Worm (Caenorhabditis elegans) whole organism, L3 larva: ENCODE data around the gene ceh-33.

ENCODE experiments used
- aly-2 ChIP-seq: fragments of 150-350 bp; optimal IDR thresholded peaks from 2 replicates; lab custom pipeline; 2014; ENCODE audit warnings: missing biosample characterization, missing genetic modification characterization
- ama-1 ChIP-seq: fragments of 150-350 bp; optimal IDR thresholded peaks from 2 replicates; lab custom pipeline; 2018
- ceh-28 ChIP-seq: fragments of 150-350 bp; optimal IDR thresholded peaks from 2 replicates; lab custom pipeline; 2014; ENCODE audit warnings: missing biosample characterization, missing genetic modification reagents, missing genetic modification characterization
- ceh-82 ChIP-seq: fragments of 150-350 bp; optimal IDR thresholded peaks from 2 replicates; lab custom pipeline; 2014; ENCODE audit warnings: missing biosample characterization, missing genetic modification characterization
- ceh-9 ChIP-seq: sonication (generic microtip); optimal IDR thresholded peaks from 2 replicates; lab custom pipeline; 2018; ENCODE audit warnings: missing biosample characterization, missing genetic modification characterization
- daf-12 ChIP-seq: fragments of 150-350 bp; optimal IDR thresholded peaks from 2 replicates; lab custom pipeline; 2014; ENCODE audit warnings: missing biosample characterization, missing genetic modification reagents, missing genetic modification characterization
- egl-27 ChIP-seq: sonication (generic microtip); optimal IDR thresholded peaks from 4 replicates; lab custom pipeline; 2017; ENCODE audit warnings: missing biosample characterization, missing genetic modification reagents, missing genetic modification characterization
- elt-1 ChIP-seq: fragments of 150-350 bp; optimal IDR thresholded peaks from 2 replicates; lab custom pipeline; 2014; ENCODE audit warnings: missing biosample characterization, missing genetic modification characterization
- elt-2 ChIP-seq: sonication (generic microtip); optimal IDR thresholded peaks from 2 replicates; lab custom pipeline; 2016; ENCODE audit warnings: missing genetic modification reagents, mild to moderate bottlenecking, missing genetic modification characterization, missing compliant biosample characterization
- eor-1 ChIP-seq, 2 experiments: fragments of 150-350 bp; optimal IDR thresholded peaks; 2 replicates each; lab custom pipeline; 2014 to 2018; ENCODE audit warnings: missing biosample characterization in 2 of 2, missing genetic modification characterization in 2 of 2
- fkh-10 ChIP-seq: sonication (generic microtip); optimal IDR thresholded peaks from 2 replicates; lab custom pipeline; 2017; ENCODE audit warnings: missing biosample characterization, missing genetic modification reagents, missing genetic modification characterization
- fkh-2 ChIP-seq: fragments of 150-350 bp; optimal IDR thresholded peaks from 2 replicates; lab custom pipeline; 2014; ENCODE audit warnings: missing biosample characterization, missing genetic modification reagents, missing genetic modification characterization
- fos-1 ChIP-seq: fragments of 150-350 bp; optimal IDR thresholded peaks from 2 replicates; lab custom pipeline; 2014; ENCODE audit warnings: missing biosample characterization, missing genetic modification characterization
- hmg-11 ChIP-seq: sonication (generic microtip); optimal IDR thresholded peaks from 2 replicates; lab custom pipeline; 2016; ENCODE audit warnings: missing genetic modification characterization, missing compliant biosample characterization
- jun-1 ChIP-seq: fragments of 150-350 bp; optimal IDR thresholded peaks from 2 replicates; lab custom pipeline; 2014; ENCODE audit warnings: missing biosample characterization, missing genetic modification reagents, missing genetic modification characterization
- lin-15B ChIP-seq: fragments of 150-350 bp; optimal IDR thresholded peaks from 2 replicates; lab custom pipeline; 2014; ENCODE audit warnings: missing biosample characterization, missing genetic modification characterization
- lin-39 ChIP-seq: fragments of 150-350 bp; optimal IDR thresholded peaks from 2 replicates; lab custom pipeline; 2018; ENCODE audit warnings: missing biosample characterization, missing genetic modification reagents, missing genetic modification characterization
- lsy-12 ChIP-seq: sonication (generic microtip); optimal IDR thresholded peaks from 2 replicates; lab custom pipeline; 2016; ENCODE audit warnings: mild to moderate bottlenecking, missing genetic modification characterization, missing compliant biosample characterization
- mdl-1 ChIP-seq: fragments of 150-350 bp; optimal IDR thresholded peaks from 2 replicates; lab custom pipeline; 2014; ENCODE audit warnings: missing biosample characterization, missing genetic modification characterization
- mml-1 ChIP-seq: fragments of 150-350 bp; sonication (generic microtip); optimal IDR thresholded peaks from 3 replicates; lab custom pipeline; 2014; ENCODE audit warnings: missing biosample characterization, missing genetic modification characterization
- nfya-1 ChIP-seq: sonication (generic microtip); optimal IDR thresholded peaks from 2 replicates; lab custom pipeline; 2017; ENCODE audit warnings: missing genetic modification characterization, mild to moderate bottlenecking, missing compliant biosample characterization, antibody characterized with exemption, moderate library complexity; ENCODE audit not compliant: insufficient read depth
- nhr-11 ChIP-seq: fragments of 150-350 bp; optimal IDR thresholded peaks from 2 replicates; lab custom pipeline; 2014; ENCODE audit warnings: missing biosample characterization, missing genetic modification characterization
- nhr-12 ChIP-seq: fragments of 150-350 bp; optimal IDR thresholded peaks from 2 replicates; lab custom pipeline; 2014; ENCODE audit warnings: missing biosample characterization, missing genetic modification characterization
- nhr-237 ChIP-seq: fragments of 150-350 bp; optimal IDR thresholded peaks from 2 replicates; lab custom pipeline; 2014; ENCODE audit warnings: missing biosample characterization, missing genetic modification characterization
- nhr-28 ChIP-seq: fragments of 150-350 bp; optimal IDR thresholded peaks from 2 replicates; lab custom pipeline; 2014; ENCODE audit warnings: missing biosample characterization, missing genetic modification characterization
- nhr-67 ChIP-seq: fragments of 150-350 bp; optimal IDR thresholded peaks from 2 replicates; lab custom pipeline; 2014; ENCODE audit warnings: missing biosample characterization, missing genetic modification characterization
- nhr-76 ChIP-seq: fragments of 150-350 bp; sonication (generic microtip); optimal IDR thresholded peaks from 5 replicates; lab custom pipeline; 2014; ENCODE audit warnings: missing biosample characterization, missing genetic modification characterization
- nhr-77 ChIP-seq: fragments of 150-350 bp; optimal IDR thresholded peaks from 2 replicates; lab custom pipeline; 2014; ENCODE audit warnings: missing biosample characterization, missing genetic modification characterization
- pqm-1 ChIP-seq: fragments of 150-350 bp; optimal IDR thresholded peaks from 2 replicates; lab custom pipeline; 2017; ENCODE audit warnings: missing biosample characterization, missing genetic modification characterization, inconsistent platforms
- sea-2 ChIP-seq: fragments of 150-350 bp; sonication (generic microtip); optimal IDR thresholded peaks from 4 replicates; lab custom pipeline; 2014; ENCODE audit warnings: missing biosample characterization, missing genetic modification reagents, missing genetic modification characterization
- skn-1 ChIP-seq: fragments of 150-350 bp; optimal IDR thresholded peaks from 2 replicates; lab custom pipeline; 2014; ENCODE audit warnings: missing biosample characterization, missing genetic modification characterization
- snpc-4 ChIP-seq: fragments of 150-350 bp; optimal IDR thresholded peaks from 2 replicates; lab custom pipeline; 2014; ENCODE audit warnings: missing biosample characterization, missing genetic modification characterization
- unc-39 ChIP-seq: sonication (generic microtip); optimal IDR thresholded peaks from 4 replicates; lab custom pipeline; 2017; ENCODE audit warnings: missing biosample characterization, missing genetic modification characterization
- unc-62 ChIP-seq: fragments of 150-350 bp; sonication (generic microtip); optimal IDR thresholded peaks from 4 replicates; lab custom pipeline; 2014; ENCODE audit warnings: missing biosample characterization, missing genetic modification reagents, missing genetic modification characterization
- zag-1 ChIP-seq: fragments of 150-350 bp; optimal IDR thresholded peaks from 2 replicates; lab custom pipeline; 2014; ENCODE audit warnings: missing biosample characterization, missing genetic modification characterization

The ceh-33 gene

DNA sequence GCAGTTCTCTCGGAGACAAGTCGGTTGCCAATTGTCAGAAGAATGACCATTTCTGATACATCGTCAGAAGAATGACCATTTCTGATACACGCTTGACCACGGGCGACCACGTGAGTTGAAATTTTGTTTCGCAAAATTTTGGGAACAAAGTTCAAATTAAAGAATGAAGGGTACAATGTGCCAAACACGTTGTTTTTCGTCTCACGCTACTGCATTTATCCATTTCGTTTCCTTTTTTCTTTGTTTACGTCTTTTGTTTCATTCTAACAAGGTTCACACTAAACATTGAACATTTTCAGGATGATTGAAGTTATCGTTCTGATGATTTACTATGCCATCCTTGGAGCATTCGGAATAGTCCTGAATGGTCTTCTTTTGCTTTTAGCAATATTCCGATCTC lies 27.0 kb upstream of the ceh-33 start, which contains the start of gene srd-9:
srd-9 (plus strand) TSS at position 301 of the 400 bp plus-strand sequence.
- no peak for TF ChIP-seq jun-1 (tag; lab: Kevin White, UChicago)
- no peak for TF ChIP-seq nhr-76 (tag; lab: Kevin White, UChicago)
- no peak for TF ChIP-seq elt-2
- no peak for TF ChIP-seq unc-62 (GFP tag; lab: Kevin White, UChicago)
- no peak for TF ChIP-seq sea-2 (GFP tag; lab: Kevin White, UChicago)
- TF ChIP-seq unc-39 (tag; lab: Kevin White, UChicago), result no peak
- TF ChIP-seq zag-1 (tag; lab: Kevin White, UChicago), result no peak
- no peak for TF ChIP-seq ama-1
- no peak for TF ChIP-seq nhr-237 (tag; lab: Kevin White, UChicago)
- TF ChIP-seq nhr-11 (tag; lab: Kevin White, UChicago), result no peak
- no peak for TF ChIP-seq aly-2 (tag; lab: Kevin White, UChicago)
- TF ChIP-seq pqm-1 (tag; lab: Kevin White, UChicago), result no peak

ce11 chrV:5349471-5349870 lies 25.0 kb upstream of the ceh-33 start, which contains the start of gene T09D3.3:
Gene T09D3.3 (minus strand): TSS chrV:5349571.
- no peak for TF ChIP-seq nhr-12
- no peak for TF ChIP-seq ceh-28 (tag; lab: Kevin White, UChicago)
- TF ChIP-seq lsy-12 (tag; lab: Kevin White, UChicago), result no peak
- no peak for TF ChIP-seq elt-2
- TF ChIP-seq unc-62 (GFP tag; lab: Kevin White, UChicago), result no peak
- TF ChIP-seq pqm-1 (tag; lab: Kevin White, UChicago), result no peak
- TF ChIP-seq daf-12 (tag; lab: Kevin White, UChicago), result no peak
- no peak for TF ChIP-seq eor-1 (tag; optimal IDR thresholded peaks at IDR 0.05; lab: Kevin White, UChicago)
- no peak for TF ChIP-seq skn-1 (tag; lab: Kevin White, UChicago)
- no peak for TF ChIP-seq snpc-4 (tag; lab: Kevin White, UChicago)
- TF ChIP-seq ama-1, result no peak
- no peak for TF ChIP-seq fos-1
- TF ChIP-seq elt-1 (tag; lab: Kevin White, UChicago), result no peak

DNA sequence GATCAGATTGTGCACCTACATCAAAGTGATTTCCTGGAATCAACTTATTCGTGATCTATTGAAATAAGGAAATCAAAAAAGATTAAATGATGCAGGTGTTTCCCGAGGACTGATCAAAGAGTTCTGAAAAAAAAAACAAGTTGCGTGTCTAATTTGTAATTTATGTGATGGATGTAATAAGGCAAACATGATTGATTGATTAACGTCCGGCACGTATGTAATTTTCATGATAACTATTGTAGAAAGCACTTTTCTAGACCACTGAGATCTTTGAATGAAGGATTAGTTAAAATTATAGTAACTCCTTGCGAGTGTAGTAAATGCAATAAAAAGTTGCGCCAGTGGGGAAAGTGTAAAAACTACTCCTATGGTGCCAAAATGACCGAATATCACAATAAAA lies 21.0 kb upstream of the ceh-33 start, which contains the start of gene srg-25:
srg-25 (minus strand) TSS at position 101 of the 400 bp plus-strand sequence.
- TF ChIP-seq mml-1 (no peak), hmg-11 (tag; lab: Kevin White, UChicago) (no peak), snpc-4 (tag; lab: Kevin White, UChicago) (no peak), fkh-10 (GFP tag; lab: Kevin White, UChicago) (no peak), ceh-9 (tag; lab: Kevin White, UChicago) (no peak), unc-39 (tag; lab: Kevin White, UChicago) (no peak), ceh-82 (tag; lab: Kevin White, UChicago) (no peak), lin-39 (tag; lab: Kevin White, UChicago) (no peak), nhr-12 (no peak), lin-15B (tag; lab: Kevin White, UChicago) (no peak)

- TF ChIP-seq eor-1 (tag; optimal IDR thresholded peaks at IDR 0.05; lab: Kevin White, UChicago), result no peak
- TF ChIP-seq snpc-4 (tag; lab: Kevin White, UChicago), result no peak
Measured at ce11 chrV:5339497-5339896, 15.0 kb upstream of the ceh-33 start, which contains the start of gene srg-27. Gene srg-27 (plus strand): TSS chrV:5339797.

DNA sequence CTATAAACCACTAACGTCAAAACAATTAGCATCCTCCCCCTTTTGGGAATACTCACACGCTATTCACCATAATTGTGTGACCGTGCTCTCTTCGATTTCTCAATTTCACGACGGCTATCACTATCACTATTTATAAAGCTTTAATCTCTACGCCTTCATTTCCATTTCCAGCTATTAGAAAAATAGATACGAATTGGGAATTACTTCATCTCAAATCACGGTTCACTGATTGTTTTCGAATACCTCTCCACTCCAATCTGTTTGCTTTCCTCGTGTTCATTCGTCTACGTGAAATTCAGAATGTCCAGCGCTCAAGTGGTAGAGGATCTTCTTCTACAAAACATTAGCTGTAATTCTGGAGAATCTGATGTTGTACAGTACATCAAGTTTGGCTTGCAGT lies 12.4 kb upstream of the ceh-33 start, which contains the start of gene srg-29:
srg-29 (plus strand) TSS at position 301 of the 400 bp plus-strand sequence.
- no peak for TF ChIP-seq nhr-11 (tag; lab: Kevin White, UChicago)
- no peak for TF ChIP-seq sea-2 (GFP tag; lab: Kevin White, UChicago)
- TF ChIP-seq egl-27, result no peak
- TF ChIP-seq mdl-1 (tag; lab: Kevin White, UChicago), result no peak
- TF ChIP-seq ceh-82 (tag; lab: Kevin White, UChicago), result no peak
- no peak for TF ChIP-seq hmg-11 (tag; lab: Kevin White, UChicago)
- no peak for TF ChIP-seq pqm-1 (tag; lab: Kevin White, UChicago)
- TF ChIP-seq nhr-67 (tag; lab: Kevin White, UChicago), result no peak
- TF ChIP-seq fkh-10 (GFP tag; lab: Kevin White, UChicago), result no peak
- no peak for TF ChIP-seq ceh-28 (tag; lab: Kevin White, UChicago)
- TF ChIP-seq fkh-2 (tag; lab: Kevin White, UChicago), result no peak
- no peak for TF ChIP-seq skn-1 (tag; lab: Kevin White, UChicago)
- no peak for TF ChIP-seq nhr-237 (tag; lab: Kevin White, UChicago)
- TF ChIP-seq fos-1, result no peak
- no peak for TF ChIP-seq nhr-12
- TF ChIP-seq nfya-1 (tag; lab: Kevin White, UChicago), result no peak
- no peak for TF ChIP-seq nhr-77
- TF ChIP-seq snpc-4 (tag; lab: Kevin White, UChicago), result no peak
- no peak for TF ChIP-seq nhr-28 (tag; lab: Kevin White, UChicago)
